Worm (Caenorhabditis elegans) whole organism, young adult: ENCODE results near the gene F42A8.1.

Experiments
- F22D6.2 ChIP-seq: sonication (generic microtip); optimal IDR thresholded peaks from 2 replicates; lab custom pipeline; 2016; ENCODE audit warnings: mild to moderate bottlenecking, missing genetic modification characterization, missing compliant biosample characterization
- T26A5.8 ChIP-seq: sonication (generic microtip); optimal IDR thresholded peaks from 2 replicates; lab custom pipeline; 2016; ENCODE audit warnings: missing genetic modification characterization, missing compliant biosample characterization
- ama-1 ChIP-seq, 3 experiments: fragments of 150-350 bp in 1 of 3; sonication (generic microtip) in 2 of 3; optimal IDR thresholded peaks; 2 replicates each; lab custom pipeline; 2014 to 2018; ENCODE audit warnings: missing biosample characterization in 2 of 3, missing genetic modification characterization in 2 of 3, missing genetic modification reagents in 2 of 3
- egl-18 ChIP-seq: fragments of 200-800 bp; sonication (Bioruptor generic); IDR thresholded peaks from 2 replicates; pipeline ENCODE4 v1.3.6; 2022; ENCODE audit warnings: missing genetic modification reagents, missing genetic modification characterization, missing compliant biosample characterization
- him-1 ChIP-seq: sonication (generic microtip); optimal IDR thresholded peaks from 2 replicates; lab custom pipeline; 2016; ENCODE audit warnings: missing genotype, missing genetic modification reagents, missing genetic modification characterization, missing compliant biosample characterization
- lag-1 ChIP-seq: fragments of 200-800 bp; sonication (Bioruptor generic); IDR thresholded peaks from 2 replicates; pipeline ENCODE4 v1.3.6; 2022; ENCODE audit warnings: missing genetic modification reagents, missing genetic modification characterization, missing compliant biosample characterization
- pha-4 ChIP-seq: fragments of 150-350 bp; sonication (generic microtip); optimal IDR thresholded peaks from 2 replicates; lab custom pipeline; 2014; ENCODE audit warnings: missing biosample characterization, missing genetic modification reagents, missing genetic modification characterization
- sptf-2 ChIP-seq: fragments of 200-800 bp; sonication (Bioruptor generic); optimal IDR thresholded peaks from 2 replicates; lab custom pipeline; 2018; ENCODE audit warnings: mild to moderate bottlenecking, missing genetic modification characterization, missing compliant biosample characterization
- tlf-1 ChIP-seq: fragments of 200-800 bp; sonication (Bioruptor generic); optimal IDR thresholded peaks from 2 replicates; lab custom pipeline; 2018; ENCODE audit warnings: mild to moderate bottlenecking, missing genetic modification characterization, missing compliant biosample characterization

ce11 chrII:9343955-9344354, 2.4 kb downstream of the F42A8.1 start:
- TF ChIP-seq tlf-1 = no peak
- TF ChIP-seq him-1 = no peak
- TF ChIP-seq pha-4 (tag; lab: Kevin White, UChicago) = no peak
- TF ChIP-seq T26A5.8 (tag; lab: Kevin White, UChicago) = no peak
- TF ChIP-seq egl-18 (GFP tag; lab: Robert Waterston, UW) = no peak
- no peak for TF ChIP-seq lag-1 (GFP tag; lab: Robert Waterston, UW)
- TF ChIP-seq ama-1 (optimal IDR thresholded peaks at IDR 0.05; lab: Kevin White, UChicago) = no peak
- TF ChIP-seq ama-1 (GFP tag; optimal IDR thresholded peaks at IDR 0.05; lab: Kevin White, UChicago) = no peak
- TF ChIP-seq sptf-2 (GFP tag; lab: Kevin White, UChicago) = no peak
- no peak for TF ChIP-seq F22D6.2 (tag; lab: Kevin White, UChicago)
